Worm (Caenorhabditis elegans) whole organism, late embryonic: ENCODE measurements around the gene ZK688.7.

Experiments
- ahr-1 ChIP-seq: sonication (generic microtip); optimal IDR thresholded peaks from 2 replicates; lab custom pipeline; 2016; ENCODE audit warnings: missing genetic modification characterization, missing compliant biosample characterization
- ama-1 ChIP-seq: fragments of 150-350 bp; optimal IDR thresholded peaks from 2 replicates; lab custom pipeline; 2014
- gmeb-2 ChIP-seq: sonication (generic microtip); optimal IDR thresholded peaks from 2 replicates; lab custom pipeline; 2016; ENCODE audit warnings: missing genetic modification characterization, inconsistent platforms, missing compliant biosample characterization
- hlh-30 ChIP-seq: sonication (generic microtip); optimal IDR thresholded peaks from 2 replicates; lab custom pipeline; 2017; ENCODE audit warnings: antibody characterized with exemption, missing genetic modification characterization, missing compliant biosample characterization; ENCODE audit not compliant: insufficient read depth
- hlh-6 ChIP-seq: sonication (generic microtip); optimal IDR thresholded peaks from 2 replicates; lab custom pipeline; 2016; ENCODE audit warnings: missing genotype, missing genetic modification characterization, missing compliant biosample characterization
- madf-2 ChIP-seq: sonication (generic microtip); optimal IDR thresholded peaks from 2 replicates; lab custom pipeline; 2017; ENCODE audit warnings: missing genetic modification characterization, missing compliant biosample characterization
- nhr-11 ChIP-seq: fragments of 150-350 bp; optimal IDR thresholded peaks from 2 replicates; lab custom pipeline; 2014; ENCODE audit warnings: missing biosample characterization, missing genetic modification characterization
- pat-9 ChIP-seq: fragments of 200-800 bp; sonication (Bioruptor generic); optimal IDR thresholded peaks from 2 replicates; lab custom pipeline; 2018; ENCODE audit warnings: mild to moderate bottlenecking, missing genetic modification characterization, moderate library complexity, missing compliant biosample characterization
- pha-4 ChIP-seq: fragments of 150-350 bp; optimal IDR thresholded peaks from 2 replicates; lab custom pipeline; 2018; ENCODE audit warnings: missing biosample characterization, missing genetic modification reagents, missing genetic modification characterization
- rnt-1 ChIP-seq: sonication (generic microtip); optimal IDR thresholded peaks from 2 replicates; lab custom pipeline; 2016; ENCODE audit warnings: missing genetic modification characterization, missing compliant biosample characterization
- sox-2 ChIP-seq: fragments of 200-800 bp; sonication (Bioruptor generic); IDR thresholded peaks from 2 replicates; pipeline ENCODE4 v1.3.6; 2022; ENCODE audit warnings: missing genetic modification reagents, missing genetic modification characterization, missing compliant biosample characterization

DNA sequence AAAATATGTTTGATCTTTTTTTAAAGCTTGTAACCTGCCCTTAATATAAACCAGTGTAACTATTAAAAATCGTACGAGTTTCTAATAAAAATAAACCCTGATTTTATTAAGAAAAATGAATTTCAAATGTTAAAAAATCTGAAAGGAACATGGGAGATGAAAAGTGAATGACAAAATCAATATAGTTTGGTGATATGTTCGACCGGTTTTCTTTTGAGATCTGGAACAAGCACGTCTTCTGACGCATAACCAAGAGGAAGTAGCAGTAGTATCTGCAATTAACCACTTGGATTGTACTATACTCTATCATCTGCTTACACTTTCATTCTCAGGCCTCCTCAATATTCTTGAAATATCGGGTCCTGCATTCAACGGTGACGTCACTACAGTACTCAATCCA, 34.3 kb downstream of the ZK688.7 start:
- TF ChIP-seq nhr-11 (tag; lab: Kevin White, UChicago) (no peak), sox-2 (no peak), rnt-1 (tag; lab: Kevin White, UChicago) (no peak), gmeb-2 (no peak), hlh-6 (tag; lab: Kevin White, UChicago) (no peak), madf-2 (tag; lab: Kevin White, UChicago) (no peak), pha-4 (tag; lab: Kevin White, UChicago) (no peak), ahr-1 (tag; lab: Kevin White, UChicago) (no peak), ama-1 (no peak), pat-9 (tag; lab: Kevin White, UChicago) (no peak), hlh-30 (tag; lab: Kevin White, UChicago) (no peak)
